Worm (Caenorhabditis elegans) whole organism, midembryonic: ENCODE results near the gene col-78.

Experiments
- T22C8.4 ChIP-seq: fragments of 200-800 bp; sonication (Bioruptor generic); IDR thresholded peaks from 2 replicates; pipeline ENCODE4 v1.3.6; 2022; ENCODE audit warnings: missing genetic modification characterization, missing compliant biosample characterization
- cog-1 ChIP-seq: sonication (generic microtip); optimal IDR thresholded peaks from 2 replicates; lab custom pipeline; 2016; ENCODE audit warnings: missing genetic modification characterization, missing compliant biosample characterization
- flt-1 ChIP-seq: fragments of 200-800 bp; sonication (Bioruptor generic); IDR thresholded peaks from 2 replicates; pipeline ENCODE4 v1.3.6; 2022; ENCODE audit warnings: missing genetic modification characterization, missing compliant biosample characterization
- klf-2 ChIP-seq: fragments of 200-800 bp; sonication (Bioruptor generic); conservative IDR thresholded peaks from 2 replicates; pipeline ENCODE4 v1.3.6; 2022; ENCODE audit warnings: missing genetic modification reagents, missing genetic modification characterization, missing compliant biosample characterization
- med-1 ChIP-seq: sonication (generic microtip); optimal IDR thresholded peaks from 2 replicates; lab custom pipeline; 2017; ENCODE audit warnings: missing genetic modification characterization, mild to moderate bottlenecking, missing compliant biosample characterization, antibody characterized with exemption, missing genetic modification reagents; ENCODE audit not compliant: insufficient read depth
- ref-1 ChIP-seq: fragments of 200-800 bp; sonication (Bioruptor generic); conservative IDR thresholded peaks from 2 replicates; pipeline ENCODE4 v1.3.6; 2022; ENCODE audit warnings: missing genetic modification reagents, missing genetic modification characterization, missing compliant biosample characterization
- tab-1 ChIP-seq: fragments of 200-800 bp; sonication (Bioruptor generic); IDR thresholded peaks from 2 replicates; pipeline ENCODE4 v1.3.6; 2022; ENCODE audit warnings: missing genetic modification characterization, missing compliant biosample characterization
- ztf-23 ChIP-seq: fragments of 200-800 bp; sonication (Bioruptor generic); IDR thresholded peaks from 2 replicates; pipeline ENCODE4 v1.3.6; 2022; ENCODE audit warnings: missing genetic modification reagents, missing genetic modification characterization, missing compliant biosample characterization
- ztf-29 ChIP-seq: fragments of 200-800 bp; sonication (Bioruptor generic); IDR thresholded peaks from 2 replicates; pipeline ENCODE4 v1.3.6; 2022; ENCODE audit warnings: missing genetic modification reagents, missing genetic modification characterization, missing compliant biosample characterization

col-78 gene

DNA sequence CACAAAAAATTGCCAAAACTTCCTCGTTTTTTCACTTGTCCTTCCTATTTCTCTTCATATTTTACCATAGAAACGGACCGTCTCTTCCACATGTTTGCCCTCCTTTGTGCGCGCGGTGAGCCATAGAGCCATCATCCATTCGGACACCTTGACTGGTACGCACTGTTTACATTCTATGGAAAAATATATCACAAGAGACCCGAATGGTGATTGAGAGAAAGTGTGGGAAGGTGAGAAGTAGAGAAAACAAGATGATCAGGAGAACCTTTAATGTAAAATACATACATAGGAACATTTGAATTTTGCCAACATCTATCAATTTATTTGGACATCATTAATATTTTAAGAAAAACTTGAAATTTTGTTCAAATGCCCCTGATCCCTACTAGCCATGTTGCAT lies 33.6 kb downstream of the col-78 start:
- TF ChIP-seq med-1 (GFP tag; lab: Kevin White, UChicago) (no peak), ztf-23 (GFP tag; lab: Robert Waterston, UW) (no peak), ref-1 (GFP tag; lab: Robert Waterston, UW) (no peak), T22C8.4 (GFP tag; lab: Robert Waterston, UW) (no peak), klf-2 (GFP tag; lab: Robert Waterston, UW) (no peak), cog-1 (tag; lab: Kevin White, UChicago) (no peak), ztf-29 (GFP tag; lab: Robert Waterston, UW) (no peak), flt-1 (GFP tag; lab: Robert Waterston, UW) (no peak), tab-1 (GFP tag; lab: Robert Waterston, UW) (no peak)

DNA sequence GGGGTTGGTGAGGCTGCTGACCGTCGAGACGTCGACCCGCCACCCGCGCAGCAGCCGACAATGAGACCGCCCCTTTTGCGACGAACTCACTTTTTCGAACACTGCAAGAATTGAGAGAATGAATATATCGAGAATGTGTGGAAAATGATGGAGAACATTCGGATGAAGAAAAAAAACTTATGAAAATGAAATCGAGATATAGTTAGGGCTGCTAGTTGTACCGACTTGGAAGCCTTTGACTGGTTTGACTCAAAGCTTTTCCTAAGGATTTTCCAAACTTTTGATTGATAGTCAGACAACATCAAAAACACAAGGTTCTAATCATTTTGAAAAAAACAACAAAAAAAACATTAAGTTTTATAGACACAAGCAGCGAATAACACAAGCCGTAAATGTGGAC lies 36.0 kb downstream of the col-78 start, which contains the start of gene sym-2:
sym-2 (minus strand) TSS at position 101 of the 400 bp plus-strand sequence.
- TF ChIP-seq cog-1 (tag; lab: Kevin White, UChicago) = no peak

DNA sequence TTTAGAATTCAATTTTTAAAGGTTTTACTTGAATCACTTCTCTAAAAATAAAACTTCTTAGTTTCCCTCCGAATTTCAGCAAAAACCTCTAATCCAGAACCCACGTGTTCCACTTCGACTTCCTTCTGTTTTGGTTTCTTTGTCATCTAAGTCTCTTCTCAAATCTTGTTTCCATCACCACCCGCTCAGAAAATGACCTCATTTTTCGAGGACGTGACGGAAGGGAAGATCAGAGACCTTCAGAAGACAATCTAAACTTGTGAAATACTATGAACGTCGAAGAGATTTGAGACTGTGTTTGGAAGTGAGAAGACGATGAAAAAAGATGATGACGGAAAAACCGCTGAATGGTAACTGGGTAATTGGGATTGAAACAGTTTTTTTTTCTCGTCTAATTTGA lies 37.3 kb downstream of the col-78 start:
- TF ChIP-seq tab-1 (GFP tag; lab: Robert Waterston, UW) (no peak), flt-1 (GFP tag; lab: Robert Waterston, UW) (no peak), ztf-29 (GFP tag; lab: Robert Waterston, UW) (no peak)

DNA sequence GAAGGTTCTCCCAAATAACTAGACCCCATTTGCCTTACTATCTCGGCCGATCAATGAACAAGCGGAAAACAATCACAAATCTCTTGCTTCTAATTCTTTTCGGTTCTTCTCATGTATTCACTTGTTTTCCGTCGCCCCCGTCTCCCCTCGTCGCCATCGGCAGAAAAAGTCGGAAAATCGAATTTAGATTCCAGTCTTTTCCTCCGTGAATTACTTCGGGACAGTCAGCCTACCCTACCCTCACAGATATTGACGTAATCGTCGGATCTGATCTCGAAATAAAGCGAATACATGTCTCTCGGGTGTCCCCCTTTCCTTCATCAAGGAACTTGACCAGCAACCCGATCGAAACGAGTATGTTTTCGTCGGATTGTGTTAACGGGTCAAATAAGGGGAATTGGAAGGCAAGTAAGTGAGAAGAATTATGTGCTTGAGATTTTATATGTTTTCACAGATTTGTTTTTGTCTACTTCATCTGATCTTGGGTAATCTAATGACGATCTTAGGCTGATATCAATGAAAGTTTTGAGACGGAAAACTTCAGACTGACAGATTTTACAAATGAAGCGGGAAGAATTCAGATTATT lies 38.3 kb downstream of the col-78 start:
- TF ChIP-seq ref-1 (GFP tag; lab: Robert Waterston, UW) = no peak

DNA sequence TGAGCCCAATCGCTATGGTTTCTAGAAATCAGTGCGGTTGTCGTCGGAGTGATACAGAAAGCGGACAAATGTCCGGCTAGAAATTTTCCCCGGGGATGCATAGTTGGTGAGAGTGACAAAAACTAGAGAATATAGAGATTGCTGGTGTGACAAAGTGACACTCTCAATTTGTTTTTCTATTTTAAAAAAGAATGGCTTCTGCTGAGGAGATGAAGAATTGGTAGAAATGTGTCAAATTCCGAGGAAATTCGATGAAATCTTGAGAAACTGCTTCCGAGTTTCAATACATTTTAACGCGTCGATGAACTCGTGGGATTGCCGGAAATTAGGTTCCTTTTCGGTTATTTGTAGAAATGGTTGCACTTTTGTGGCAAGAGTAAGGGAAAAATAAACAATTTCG lies 41.9 kb downstream of the col-78 start, which contains the start of gene twk-4:
twk-4 (minus strand) TSS at position 101 of the 400 bp plus-strand sequence.
- TF ChIP-seq med-1 (GFP tag; lab: Kevin White, UChicago) = no peak
- TF ChIP-seq T22C8.4 (GFP tag; lab: Robert Waterston, UW) = no peak
- no peak for TF ChIP-seq ztf-23 (GFP tag; lab: Robert Waterston, UW)
- no peak for TF ChIP-seq flt-1 (GFP tag; lab: Robert Waterston, UW)
- no peak for TF ChIP-seq klf-2 (GFP tag; lab: Robert Waterston, UW)
- no peak for TF ChIP-seq ref-1 (GFP tag; lab: Robert Waterston, UW)
- no peak for TF ChIP-seq ztf-29 (GFP tag; lab: Robert Waterston, UW)
- TF ChIP-seq tab-1 (GFP tag; lab: Robert Waterston, UW) = no peak
- TF ChIP-seq cog-1 (tag; lab: Kevin White, UChicago) = no peak

DNA sequence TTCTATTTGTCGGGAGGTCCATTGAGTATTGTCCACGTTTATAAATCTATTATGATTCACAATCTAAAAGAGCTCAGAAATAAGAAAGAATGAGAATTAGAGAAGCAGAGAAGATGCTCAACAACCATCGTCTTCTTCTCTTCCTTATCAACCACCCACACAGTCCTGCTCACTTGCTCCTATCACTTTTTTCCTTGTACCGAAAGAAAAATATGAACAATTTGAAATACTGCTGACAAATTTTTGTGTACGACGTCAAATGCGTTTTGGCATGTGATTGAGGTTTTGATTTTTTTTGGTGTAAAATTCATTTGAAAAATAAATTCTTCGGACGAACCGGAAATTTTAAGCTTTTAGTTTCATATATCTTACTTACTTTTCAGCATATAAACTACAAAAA lies 44.0 kb downstream of the col-78 start:
- TF ChIP-seq flt-1 (GFP tag; lab: Robert Waterston, UW) (no peak), ztf-23 (GFP tag; lab: Robert Waterston, UW) (no peak), tab-1 (GFP tag; lab: Robert Waterston, UW) (no peak), ztf-29 (GFP tag; lab: Robert Waterston, UW) (no peak), cog-1 (tag; lab: Kevin White, UChicago) (no peak), klf-2 (GFP tag; lab: Robert Waterston, UW) (no peak), ref-1 (GFP tag; lab: Robert Waterston, UW) (no peak), med-1 (GFP tag; lab: Kevin White, UChicago) (no peak), T22C8.4 (GFP tag; lab: Robert Waterston, UW) (no peak)

DNA sequence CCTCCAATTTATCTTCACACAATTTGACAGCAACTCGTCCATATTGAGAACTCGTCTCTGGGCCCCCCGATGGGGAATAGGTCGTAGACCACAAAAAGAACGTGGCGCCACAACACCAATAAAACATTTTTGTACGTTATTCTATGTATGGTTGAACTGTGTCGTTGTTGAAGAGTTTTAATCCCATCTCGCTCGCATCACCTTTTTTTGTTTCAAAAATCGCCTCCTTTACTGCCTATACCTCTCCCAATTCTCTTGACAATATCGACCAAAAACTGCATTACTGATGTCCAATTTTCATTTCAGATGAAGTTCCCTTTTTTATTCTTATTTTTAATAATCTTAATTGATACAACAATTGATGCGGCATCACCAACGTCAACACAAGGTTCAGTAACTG lies 44.9 kb downstream of the col-78 start, which contains the start of gene let-23:
let-23 (plus strand) TSS at position 301 of the 400 bp plus-strand sequence.
- TF ChIP-seq ztf-29 (GFP tag; lab: Robert Waterston, UW) (no peak), T22C8.4 (GFP tag; lab: Robert Waterston, UW) (no peak), cog-1 (tag; lab: Kevin White, UChicago) (no peak), klf-2 (GFP tag; lab: Robert Waterston, UW) (no peak), ref-1 (GFP tag; lab: Robert Waterston, UW) (no peak), tab-1 (GFP tag; lab: Robert Waterston, UW) (no peak), ztf-23 (GFP tag; lab: Robert Waterston, UW) (no peak), med-1 (GFP tag; lab: Kevin White, UChicago) (no peak), flt-1 (GFP tag; lab: Robert Waterston, UW) (no peak)
